Worm (Caenorhabditis elegans) whole organism, L2 larva: ENCODE results near the gene K09A9.6.

Experiments used
- F13H6.1 ChIP-seq: sonication (generic microtip); optimal IDR thresholded peaks from 2 replicates; lab custom pipeline; 2016; ENCODE audit warnings: missing genetic modification characterization, missing compliant biosample characterization
- Y55F3AM.14 ChIP-seq: fragments of 200-800 bp; sonication (Bioruptor generic); optimal IDR thresholded peaks from 2 replicates; lab custom pipeline; 2018; ENCODE audit warnings: mild to moderate bottlenecking, missing genetic modification characterization, missing compliant biosample characterization
- ZK546.5 ChIP-seq: sonication (generic microtip); optimal IDR thresholded peaks from 2 replicates; lab custom pipeline; 2017; ENCODE audit warnings: missing biosample characterization, missing genetic modification characterization
- alr-1 ChIP-seq: fragments of 150-350 bp; optimal IDR thresholded peaks from 2 replicates; lab custom pipeline; 2014; ENCODE audit warnings: missing biosample characterization, missing genetic modification characterization
- aly-2 ChIP-seq: fragments of 150-350 bp; optimal IDR thresholded peaks from 2 replicates; lab custom pipeline; 2014; ENCODE audit warnings: missing biosample characterization, missing genetic modification characterization
- ama-1 ChIP-seq: fragments of 150-350 bp; optimal IDR thresholded peaks from 2 replicates; lab custom pipeline; 2018; ENCODE audit warnings: inconsistent platforms
- blmp-1 ChIP-seq: sonication (generic microtip); optimal IDR thresholded peaks from 2 replicates; lab custom pipeline; 2017; ENCODE audit warnings: missing genetic modification characterization, mild to moderate bottlenecking, missing compliant biosample characterization, antibody characterized with exemption, moderate library complexity; ENCODE audit not compliant: insufficient read depth
- crh-2 ChIP-seq: sonication (generic microtip); optimal IDR thresholded peaks from 2 replicates; lab custom pipeline; 2017; ENCODE audit warnings: missing biosample characterization, missing genetic modification characterization
- dmd-4 ChIP-seq: sonication (generic microtip); optimal IDR thresholded peaks from 2 replicates; lab custom pipeline; 2017; ENCODE audit warnings: missing biosample characterization, missing genetic modification characterization
- egl-27 ChIP-seq: sonication (generic microtip); optimal IDR thresholded peaks from 3 replicates; lab custom pipeline; 2017; ENCODE audit warnings: missing biosample characterization, missing genetic modification reagents, missing genetic modification characterization
- elt-1 ChIP-seq: fragments of 150-350 bp; optimal IDR thresholded peaks from 2 replicates; lab custom pipeline; 2014; ENCODE audit warnings: missing biosample characterization, missing genetic modification characterization
- elt-3 ChIP-seq: sonication (generic microtip); optimal IDR thresholded peaks from 2 replicates; lab custom pipeline; 2017; ENCODE audit warnings: missing biosample characterization, missing genetic modification characterization
- fos-1 ChIP-seq: fragments of 150-350 bp; optimal IDR thresholded peaks from 2 replicates; lab custom pipeline; 2014; ENCODE audit warnings: missing biosample characterization, missing genetic modification characterization
- gmeb-1 ChIP-seq: fragments of 150-350 bp; optimal IDR thresholded peaks from 2 replicates; lab custom pipeline; 2014; ENCODE audit warnings: missing biosample characterization, missing genetic modification characterization
- lin-11 ChIP-seq: fragments of 150-350 bp; sonication (generic microtip); optimal IDR thresholded peaks from 2 replicates; lab custom pipeline; 2014; ENCODE audit warnings: missing biosample characterization, missing genetic modification characterization, inconsistent platforms, mixed read lengths
- lin-39 ChIP-seq: fragments of 150-350 bp; optimal IDR thresholded peaks from 2 replicates; lab custom pipeline; 2014; ENCODE audit warnings: missing biosample characterization, missing genetic modification reagents, missing genetic modification characterization
- lsy-2 ChIP-seq, 2 experiments: fragments of 150-350 bp in 1 of 2; sonication (generic microtip) in 1 of 2; optimal IDR thresholded peaks; 2 replicates each; lab custom pipeline; 2014 to 2017; ENCODE audit warnings: missing biosample characterization in 2 of 2, missing genetic modification characterization in 2 of 2
- mdl-1 ChIP-seq, 2 experiments: fragments of 150-350 bp in 1 of 2; sonication (generic microtip) in 1 of 2; optimal IDR thresholded peaks; 2 replicates each; lab custom pipeline; 2017; ENCODE audit warnings: missing biosample characterization in 2 of 2, missing genetic modification characterization in 2 of 2
- nhr-12 ChIP-seq: fragments of 150-350 bp; optimal IDR thresholded peaks from 2 replicates; lab custom pipeline; 2014; ENCODE audit warnings: missing biosample characterization, missing genetic modification characterization
- nhr-129 ChIP-seq: fragments of 150-350 bp; optimal IDR thresholded peaks from 2 replicates; lab custom pipeline; 2014; ENCODE audit warnings: missing biosample characterization, missing genetic modification characterization
- nhr-23 ChIP-seq: fragments of 150-350 bp; optimal IDR thresholded peaks from 2 replicates; lab custom pipeline; 2014; ENCODE audit warnings: missing biosample characterization, missing genetic modification reagents, missing genetic modification characterization
- nhr-6 ChIP-seq: fragments of 150-350 bp; optimal IDR thresholded peaks from 2 replicates; lab custom pipeline; 2014; ENCODE audit warnings: missing biosample characterization, missing genetic modification characterization
- peb-1 ChIP-seq: fragments of 150-350 bp; optimal IDR thresholded peaks from 2 replicates; lab custom pipeline; 2014; ENCODE audit warnings: missing biosample characterization, missing genetic modification characterization
- sem-4 ChIP-seq: fragments of 150-350 bp; optimal IDR thresholded peaks from 2 replicates; lab custom pipeline; 2014; ENCODE audit warnings: missing biosample characterization, missing genetic modification reagents, missing genetic modification characterization
- skn-1 ChIP-seq: sonication (generic microtip); optimal IDR thresholded peaks from 2 replicates; lab custom pipeline; 2017; ENCODE audit warnings: missing biosample characterization, missing genetic modification characterization
- sma-9 ChIP-seq, 2 experiments: fragments of 150-350 bp in 1 of 2; sonication (generic microtip) in 1 of 2; optimal IDR thresholded peaks; 2 replicates each; lab custom pipeline; 2014 to 2016; ENCODE audit warnings: missing genetic modification characterization in 2 of 2, mild to moderate bottlenecking in 1 of 2, missing biosample characterization in 1 of 2, missing compliant biosample characterization in 1 of 2, missing genetic modification reagents in 1 of 2, moderate library complexity in 1 of 2
- snpc-4 ChIP-seq: fragments of 150-350 bp; optimal IDR thresholded peaks from 2 replicates; lab custom pipeline; 2014; ENCODE audit warnings: missing biosample characterization, missing genetic modification characterization
- unc-39 ChIP-seq: fragments of 150-350 bp; optimal IDR thresholded peaks from 2 replicates; lab custom pipeline; 2014; ENCODE audit warnings: missing biosample characterization, missing genetic modification characterization
- unc-55 ChIP-seq: fragments of 150-350 bp; sonication (generic microtip); optimal IDR thresholded peaks from 3 replicates; lab custom pipeline; 2014; ENCODE audit warnings: missing biosample characterization, missing genetic modification reagents, missing genetic modification characterization
- unc-62 ChIP-seq: fragments of 150-350 bp; optimal IDR thresholded peaks from 2 replicates; lab custom pipeline; 2014; ENCODE audit warnings: missing biosample characterization, missing genetic modification reagents, missing genetic modification characterization
- zag-1 ChIP-seq: fragments of 150-350 bp; optimal IDR thresholded peaks from 2 replicates; lab custom pipeline; 2014; ENCODE audit warnings: missing biosample characterization, missing genetic modification characterization
- ztf-11 ChIP-seq: sonication (generic microtip); optimal IDR thresholded peaks from 2 replicates; lab custom pipeline; 2017; ENCODE audit warnings: missing biosample characterization, missing genetic modification characterization
- ztf-4 ChIP-seq: fragments of 150-350 bp; optimal IDR thresholded peaks from 2 replicates; lab custom pipeline; 2014; ENCODE audit warnings: missing biosample characterization, missing genetic modification characterization

The K09A9.6 gene

ce11 chrX:15544671-15545070 is 32.4 kb upstream of the K09A9.6 start:
- no peak for TF ChIP-seq aly-2
- TF ChIP-seq crh-2 (tag; lab: Kevin White, UChicago): peak; percentile 11
- TF ChIP-seq elt-1 (tag; lab: Kevin White, UChicago): no peak
- no peak for TF ChIP-seq lin-11 (tag; lab: Kevin White, UChicago)
- no peak for TF ChIP-seq nhr-12 (tag; lab: Kevin White, UChicago)
- peak; percentile 38 for TF ChIP-seq fos-1 (tag; lab: Kevin White, UChicago)
- peak; percentile 2 for TF ChIP-seq nhr-129 (tag; lab: Kevin White, UChicago)
- no peak for TF ChIP-seq ztf-11 (tag; lab: Kevin White, UChicago)
- no peak for TF ChIP-seq alr-1
- TF ChIP-seq unc-55 (GFP tag; lab: Kevin White, UChicago): no peak
- TF ChIP-seq sma-9 (GFP tag; optimal IDR thresholded peaks at IDR 0.05; lab: Kevin White, UChicago): peak; percentile 23
- TF ChIP-seq sma-9 (tag; optimal IDR thresholded peaks at IDR 0.05; lab: Kevin White, UChicago): no peak

- TF ChIP-seq unc-39 (tag; lab: Kevin White, UChicago): no peak
- no peak for TF ChIP-seq sma-9 (GFP tag; optimal IDR thresholded peaks at IDR 0.05; lab: Kevin White, UChicago)
- TF ChIP-seq sma-9 (tag; optimal IDR thresholded peaks at IDR 0.05; lab: Kevin White, UChicago): no peak
Measured at ce11 chrX:15545485-15545884, 31.6 kb upstream of the K09A9.6 start.

ce11 chrX:15546943-15547342 is 30.1 kb upstream of the K09A9.6 start:
- peak; percentile 16 for TF ChIP-seq sma-9 (GFP tag; optimal IDR thresholded peaks at IDR 0.05; lab: Kevin White, UChicago)
- no peak for TF ChIP-seq sma-9 (tag; optimal IDR thresholded peaks at IDR 0.05; lab: Kevin White, UChicago)
- TF ChIP-seq F13H6.1 (tag; lab: Kevin White, UChicago): no peak

DNA sequence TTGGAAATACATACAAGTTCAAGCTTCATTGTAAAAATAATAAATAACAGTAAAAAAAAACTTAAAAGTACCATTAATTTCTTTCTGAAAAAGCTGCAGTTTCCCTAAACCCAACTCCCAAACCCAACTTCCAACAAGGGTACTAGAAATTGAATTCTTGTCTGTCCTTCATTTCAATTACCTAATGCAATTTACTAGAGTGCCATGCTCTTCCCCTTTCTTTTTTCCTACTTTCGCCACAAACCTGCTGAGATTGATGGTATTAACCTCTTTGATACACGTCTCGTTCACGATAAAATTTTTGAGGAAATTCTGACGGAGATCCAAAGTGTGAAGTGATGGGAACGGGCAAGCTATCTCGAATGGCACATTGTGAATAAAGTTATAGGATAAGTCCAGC is 29.1 kb upstream of the K09A9.6 start:
- TF ChIP-seq nhr-6 (tag; lab: Kevin White, UChicago) (no peak), egl-27 (tag; lab: Kevin White, UChicago) (no peak), ama-1 (lab: Kevin White, UChicago) (no peak), mdl-1 (tag; optimal IDR thresholded peaks at IDR 0.05; lab: Kevin White, UChicago) (no peak), sem-4 (tag; lab: Kevin White, UChicago) (no peak), lin-39 (tag; lab: Kevin White, UChicago) (no peak), nhr-23 (no peak), Y55F3AM.14 (GFP tag; lab: Kevin White, UChicago) (no peak), elt-1 (tag; lab: Kevin White, UChicago) (no peak), nhr-129 (tag; lab: Kevin White, UChicago) (no peak), alr-1 (no peak), unc-62 (GFP tag; lab: Kevin White, UChicago) (no peak), zag-1 (tag; lab: Kevin White, UChicago) (no peak), lsy-2 (tag; optimal IDR thresholded peaks at IDR 0.05; lab: Kevin White, UChicago) (no peak), gmeb-1 (tag; lab: Kevin White, UChicago) (no peak), skn-1 (no peak), unc-55 (GFP tag; lab: Kevin White, UChicago) (no peak), lin-11 (tag; lab: Kevin White, UChicago) (no peak), ztf-4 (tag; lab: Kevin White, UChicago) (no peak)

ce11 chrX:15550769-15551168 is 26.3 kb upstream of the K09A9.6 start:
- TF ChIP-seq dmd-4 (tag; lab: Kevin White, UChicago) (no peak), alr-1 (no peak), snpc-4 (tag; lab: Kevin White, UChicago) (no peak)

- TF ChIP-seq ZK546.5 (tag; lab: Kevin White, UChicago): no peak
- TF ChIP-seq aly-2: no peak
- peak; percentile 2 for TF ChIP-seq snpc-4 (tag; lab: Kevin White, UChicago)
- no peak for TF ChIP-seq peb-1
- no peak for TF ChIP-seq elt-3 (tag; lab: Kevin White, UChicago)
- TF ChIP-seq blmp-1 (tag; lab: Kevin White, UChicago): no peak
Measured at ce11 chrX:15552024-15552769, 24.8 kb upstream of the K09A9.6 start.
